Fruit fly (Drosophila melanogaster) whole organism, adult: ENCODE results near the gene FucTD.

Experiments used
- CG14711 ChIP-seq: fragments of 200-800 bp; sonication (Bioruptor generic); optimal IDR thresholded peaks from 2 replicates; lab custom pipeline; 2018; ENCODE audit warnings: missing biosample characterization, mild to moderate bottlenecking, missing genetic modification characterization, moderate library complexity
- CG1620 ChIP-seq: fragments of 200-800 bp; sonication (Bioruptor generic); optimal IDR thresholded peaks from 2 replicates; lab custom pipeline; 2016; ENCODE audit warnings: missing biosample characterization, missing genetic modification characterization
- CG7045 ChIP-seq: fragments of 200-800 bp; sonication (Bioruptor generic); optimal IDR thresholded peaks from 2 replicates; lab custom pipeline; 2017; ENCODE audit warnings: missing biosample characterization, mild to moderate bottlenecking, missing genetic modification characterization
- CG7101 ChIP-seq: fragments of 200-800 bp; sonication (Bioruptor generic); optimal IDR thresholded peaks from 2 replicates; lab custom pipeline; 2018; ENCODE audit warnings: missing biosample characterization, mild to moderate bottlenecking, missing genetic modification characterization, moderate library complexity
- ovo ChIP-seq: fragments of 200-800 bp; sonication (Bioruptor generic); optimal IDR thresholded peaks from 2 replicates; lab custom pipeline; 2016; ENCODE audit warnings: missing biosample characterization, missing genetic modification characterization
- pad ChIP-seq: fragments of 200-800 bp; sonication (Bioruptor generic); optimal IDR thresholded peaks from 3 replicates; lab custom pipeline; 2017; ENCODE audit warnings: missing biosample characterization, missing genetic modification characterization, mild to moderate bottlenecking, moderate library complexity, missing genetic modification reagents

DNA sequence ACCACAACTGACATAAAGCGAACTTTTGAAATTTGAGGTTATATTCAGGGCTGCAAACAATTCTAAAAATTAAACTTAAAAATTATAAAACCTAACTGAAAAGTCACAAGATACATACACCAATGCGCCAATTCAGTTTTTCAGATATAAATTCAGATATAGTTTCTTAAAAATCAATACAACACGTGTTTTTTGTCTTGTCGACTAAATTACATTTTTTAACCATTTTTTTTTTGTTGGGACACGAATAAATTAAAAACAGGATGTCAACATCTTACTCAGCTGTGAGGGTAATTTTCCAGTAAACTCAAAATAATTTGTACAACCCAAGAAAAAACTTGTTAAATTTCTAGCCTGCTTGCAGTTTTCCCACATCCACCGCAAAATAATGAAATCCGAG is 21.7 kb downstream of the FucTD start, which contains the start of gene SA2:
- no peak for TF ChIP-seq CG1620 (GFP tag; lab: Kevin White, UChicago)
- TF ChIP-seq CG14711 (tag; lab: Kevin White, UChicago), result no peak
- TF ChIP-seq CG7045 (GFP tag; lab: Kevin White, UChicago), result no peak
- no peak for TF ChIP-seq ovo
- TF ChIP-seq CG7101, result no peak
- no peak for TF ChIP-seq pad (GFP tag; lab: Kevin White, UChicago)
